Worm (Caenorhabditis elegans) whole organism, midembryonic: ENCODE data around the gene fipr-20.

Source experiments
- klf-2 ChIP-seq: fragments of 200-800 bp; sonication (Bioruptor generic); conservative IDR thresholded peaks from 2 replicates; pipeline ENCODE4 v1.3.6; 2022; ENCODE audit warnings: missing genetic modification reagents, missing genetic modification characterization, missing compliant biosample characterization

fipr-20 gene

ce11 chrIII:7453653-7454124, 8.5 kb downstream of the fipr-20 start, which contains the start of gene alh-12:
TSS of gene alh-12 (plus strand) at chrIII:7454074.
- TF ChIP-seq klf-2, result no peak
